Fruit fly (Drosophila melanogaster) whole organism, embryonic: ENCODE measurements around the gene ATPsynepsilonL.
A peak's percentile ranks its signal among the peaks of the same experiment; 100 is the strongest.

Experiments
- Atf-2 ChIP-seq: fragments of 200-800 bp; sonication (Bioruptor generic); optimal IDR thresholded peaks from 2 replicates; lab custom pipeline; 2016; ENCODE audit warnings: missing biosample characterization, missing genetic modification characterization
- Atf3 ChIP-seq: fragments of 200-800 bp; sonication (Bioruptor generic); optimal IDR thresholded peaks from 3 replicates; lab custom pipeline; 2016; ENCODE audit warnings: missing biosample characterization, missing genetic modification characterization
- B-H1 ChIP-seq: fragments of 200-800 bp; sonication (Bioruptor generic); IDR thresholded peaks from 3 replicates; pipeline ENCODE4 v1.3.6; 2022; ENCODE audit warnings: missing biosample characterization, missing genetic modification characterization
- BEAF-32 ChIP-seq: fragments of 200-800 bp; sonication (Bioruptor generic); optimal IDR thresholded peaks from 3 replicates; lab custom pipeline; 2017; ENCODE audit warnings: missing biosample characterization, missing genetic modification characterization, mild to moderate bottlenecking, moderate library complexity, missing genetic modification reagents
- Bdp1 ChIP-seq: fragments of 200-800 bp; sonication (Bioruptor generic); optimal IDR thresholded peaks from 3 replicates; lab custom pipeline; 2016; ENCODE audit warnings: missing biosample characterization, missing genetic modification characterization
- CG10431 ChIP-seq: fragments of 200-800 bp; sonication (Bioruptor generic); optimal IDR thresholded peaks from 3 replicates; lab custom pipeline; 2018; ENCODE audit warnings: missing biosample characterization, mild to moderate bottlenecking, missing genetic modification characterization
- CG10462 ChIP-seq: fragments of 200-800 bp; sonication (Bioruptor generic); optimal IDR thresholded peaks from 2 replicates; lab custom pipeline; 2016; ENCODE audit warnings: missing biosample characterization, missing genetic modification characterization
- CG12299 ChIP-seq: fragments of 200-800 bp; sonication (Bioruptor generic); optimal IDR thresholded peaks from 2 replicates; lab custom pipeline; 2018; ENCODE audit warnings: missing biosample characterization, mild to moderate bottlenecking, missing genetic modification characterization
- CG14667 ChIP-seq: fragments of 200-800 bp; sonication (Bioruptor generic); IDR thresholded peaks from 2 replicates; pipeline ENCODE4 v1.3.6; 2022; ENCODE audit warnings: missing biosample characterization, missing genetic modification characterization
- CG17802 ChIP-seq: fragments of 200-800 bp; sonication (Bioruptor generic); optimal IDR thresholded peaks from 2 replicates; lab custom pipeline; 2018; ENCODE audit warnings: missing biosample characterization, mild to moderate bottlenecking, missing genetic modification characterization, moderate library complexity
- CG2199 ChIP-seq: fragments of 200-800 bp; sonication (Bioruptor generic); IDR thresholded peaks from 3 replicates; pipeline ENCODE4 v1.3.6; 2022; ENCODE audit warnings: missing biosample characterization, missing genetic modification characterization
- CG2712 ChIP-seq: fragments of 200-800 bp; optimal IDR thresholded peaks from 3 replicates; lab custom pipeline; 2019; ENCODE audit warnings: missing biosample characterization, mild to moderate bottlenecking, missing genetic modification characterization, moderate library complexity
- CG30020 ChIP-seq: fragments of 200-800 bp; optimal IDR thresholded peaks from 2 replicates; lab custom pipeline; 2019; ENCODE audit warnings: missing biosample characterization, mild to moderate bottlenecking, missing genetic modification characterization, moderate library complexity
- CG3407 ChIP-seq: fragments of 200-800 bp; sonication (Bioruptor generic); optimal IDR thresholded peaks from 2 replicates; lab custom pipeline; 2018; ENCODE audit warnings: missing biosample characterization, mild to moderate bottlenecking, missing genetic modification characterization
- CG34376 ChIP-seq: fragments of 200-800 bp; sonication (Bioruptor generic); optimal IDR thresholded peaks from 2 replicates; lab custom pipeline; 2018; ENCODE audit warnings: missing biosample characterization, mild to moderate bottlenecking, missing genetic modification characterization
- CG3847 ChIP-seq: fragments of 200-800 bp; sonication (Bioruptor generic); IDR thresholded peaks from 2 replicates; pipeline ENCODE4 v1.3.6; 2022; ENCODE audit warnings: missing biosample characterization, missing genetic modification characterization
- CG43689 ChIP-seq: fragments of 200-800 bp; sonication (Bioruptor generic); IDR thresholded peaks from 2 replicates; pipeline ENCODE4 v1.3.6; 2022; ENCODE audit warnings: missing biosample characterization, missing genetic modification characterization
- CG6175 ChIP-seq: fragments of 200-800 bp; sonication (Bioruptor generic); IDR thresholded peaks from 3 replicates; pipeline ENCODE4 v1.3.6; 2022; ENCODE audit warnings: missing biosample characterization, missing genetic modification characterization
- CG6272 ChIP-seq: fragments of 200-800 bp; sonication (Bioruptor generic); IDR thresholded peaks from 2 replicates; pipeline ENCODE4 v1.3.6; 2022; ENCODE audit warnings: missing biosample characterization, missing genetic modification characterization
- CG6854 ChIP-seq: fragments of 200-800 bp; sonication (Bioruptor generic); optimal IDR thresholded peaks from 3 replicates; lab custom pipeline; 2017; ENCODE audit warnings: missing biosample characterization, mild to moderate bottlenecking, missing genetic modification characterization
- CG9817 ChIP-seq: fragments of 200-800 bp; sonication (Bioruptor generic); optimal IDR thresholded peaks from 2 replicates; lab custom pipeline; 2018; ENCODE audit warnings: missing biosample characterization, mild to moderate bottlenecking, missing genetic modification characterization, moderate library complexity
- D19B ChIP-seq: fragments of 200-800 bp; sonication (Bioruptor generic); optimal IDR thresholded peaks from 2 replicates; lab custom pipeline; 2017; ENCODE audit warnings: missing biosample characterization, mild to moderate bottlenecking, missing genetic modification characterization
- Ets97D ChIP-seq: fragments of 200-800 bp; sonication (Bioruptor generic); optimal IDR thresholded peaks from 3 replicates; lab custom pipeline; 2016; ENCODE audit warnings: missing biosample characterization, missing genetic modification characterization
- HLH4C ChIP-seq: fragments of 200-800 bp; sonication (Bioruptor generic); IDR thresholded peaks from 3 replicates; pipeline ENCODE4 v1.3.6; 2022; ENCODE audit warnings: missing biosample characterization, missing genetic modification characterization; ENCODE audit not compliant: partially characterized antibody
- Lim3 ChIP-seq: fragments of 200-800 bp; sonication (Bioruptor generic); IDR thresholded peaks from 2 replicates; pipeline ENCODE4 v1.3.6; 2022; ENCODE audit warnings: missing biosample characterization, missing genetic modification characterization
- Med ChIP-seq: fragments of 200-800 bp; sonication (Bioruptor generic); peaks from one replicate; lab custom pipeline; 2016; ENCODE audit warnings: missing biosample characterization, missing genetic modification characterization, mild to moderate bottlenecking, inconsistent platforms, moderate library complexity
- Pdp1 ChIP-seq, 2 experiments: fragments of 200-800 bp; sonication (Bioruptor generic); optimal IDR thresholded peaks; 3 replicates each; lab custom pipeline; 2016; ENCODE audit warnings: missing biosample characterization in 2 of 2, missing genetic modification characterization in 2 of 2, mild to moderate bottlenecking in 1 of 2, moderate library complexity in 1 of 2
- Poxn ChIP-seq: fragments of 200-800 bp; sonication (Bioruptor generic); IDR thresholded peaks from 2 replicates; pipeline ENCODE4 v1.3.6; 2022; ENCODE audit warnings: missing biosample characterization, missing genetic modification characterization
- Ravus ChIP-seq: fragments of 200-800 bp; sonication (Bioruptor generic); IDR thresholded peaks from 2 replicates; pipeline ENCODE4 v1.3.6; 2022; ENCODE audit warnings: missing biosample characterization, missing genetic modification characterization
- Spps ChIP-seq: fragments of 200-800 bp; sonication (Bioruptor generic); optimal IDR thresholded peaks from 2 replicates; lab custom pipeline; 2018; ENCODE audit warnings: missing biosample characterization, mild to moderate bottlenecking, missing genetic modification characterization
- Stat92E ChIP-seq, 3 experiments: fragments of >200 bp in 2 of 3; fragments of 200-800 bp in 1 of 3; sonication (Bioruptor generic) in 1 of 3; optimal IDR thresholded peaks; 2 replicates each; lab custom pipeline; 2017 to 2019; ENCODE audit warnings: missing biosample characterization in 3 of 3, missing genetic modification characterization in 3 of 3, mild to moderate bottlenecking in 1 of 3, moderate library complexity in 1 of 3
- Trl ChIP-seq, 3 experiments: fragments of >200 bp in 2 of 3; fragments of 200-800 bp in 1 of 3; sonication (Bioruptor generic) in 1 of 3; optimal IDR thresholded peaks; 2 replicates in 1 of 3; 3 replicates in 2 of 3; lab custom pipeline; 2016 to 2017; ENCODE audit warnings: missing biosample characterization in 1 of 3, missing genetic modification characterization in 1 of 3
- Xrp1 ChIP-seq: fragments of 200-800 bp; sonication (Bioruptor generic); IDR thresholded peaks from 2 replicates; pipeline ENCODE4 v1.3.6; 2022; ENCODE audit warnings: missing biosample characterization, missing genetic modification characterization
- dm ChIP-seq: fragments of 200-800 bp; sonication (Bioruptor generic); optimal IDR thresholded peaks from 3 replicates; lab custom pipeline; 2016; ENCODE audit warnings: missing biosample characterization, missing genetic modification characterization
- ems ChIP-seq: fragments of 200-800 bp; sonication (Bioruptor generic); optimal IDR thresholded peaks from 3 replicates; lab custom pipeline; 2016; ENCODE audit warnings: missing biosample characterization, missing genetic modification characterization
- grau ChIP-seq: fragments of 200-800 bp; optimal IDR thresholded peaks from 3 replicates; lab custom pipeline; 2019; ENCODE audit warnings: missing biosample characterization, mild to moderate bottlenecking, missing genetic modification characterization, moderate library complexity
- lbe ChIP-seq: fragments of 200-800 bp; sonication (Bioruptor generic); optimal IDR thresholded peaks from 2 replicates; lab custom pipeline; 2016; ENCODE audit warnings: missing biosample characterization, mild to moderate bottlenecking, missing genetic modification characterization
- lov ChIP-seq, 2 experiments: fragments of 200-800 bp in 1 of 2; fragments of >200 bp in 1 of 2; sonication (Bioruptor generic) in 1 of 2; IDR thresholded peaks in 1 of 2; optimal IDR thresholded peaks in 1 of 2; 2 replicates in 1 of 2; 3 replicates in 1 of 2; pipeline versions ENCODE4 v1.3.6 to Lab custom; 2017 to 2022; ENCODE audit warnings: missing biosample characterization in 1 of 2, missing genetic modification characterization in 1 of 2
- odd ChIP-seq: fragments of 200-800 bp; sonication (Bioruptor generic); optimal IDR thresholded peaks from 2 replicates; lab custom pipeline; 2017; ENCODE audit warnings: missing biosample characterization, mild to moderate bottlenecking, missing genetic modification characterization
- otp ChIP-seq: fragments of 200-800 bp; sonication (Bioruptor generic); IDR thresholded peaks from 3 replicates; pipeline ENCODE4, ENCODE4 v1.3.6; 2022; ENCODE audit warnings: missing biosample characterization, missing genetic modification characterization
- prd ChIP-seq, 3 experiments: fragments of >200 bp in 2 of 3; fragments of 200-800 bp in 1 of 3; sonication (Bioruptor generic) in 1 of 3; optimal IDR thresholded peaks in 2 of 3; IDR thresholded peaks in 1 of 3; 2 replicates in 2 of 3; 3 replicates in 1 of 3; pipeline versions ENCODE4 v1.3.6 to Lab custom; 2017 to 2022; ENCODE audit warnings: missing biosample characterization in 1 of 3, missing genetic modification characterization in 1 of 3
- salm ChIP-seq: fragments of 200-800 bp; sonication (Bioruptor generic); optimal IDR thresholded peaks from 2 replicates; lab custom pipeline; 2018; ENCODE audit warnings: missing biosample characterization, mild to moderate bottlenecking, missing genetic modification characterization
- sr ChIP-seq: fragments of 200-800 bp; sonication (Bioruptor generic); IDR thresholded peaks from 3 replicates; pipeline ENCODE4 v1.3.6; 2022; ENCODE audit warnings: missing biosample characterization, missing genetic modification characterization
- toy ChIP-seq: fragments of 200-800 bp; sonication (Bioruptor generic); IDR thresholded peaks from 2 replicates; pipeline ENCODE4 v1.3.6; 2022; ENCODE audit warnings: missing biosample characterization, missing genetic modification characterization
- vfl ChIP-seq: fragments of 200-800 bp; sonication (Bioruptor generic); optimal IDR thresholded peaks from 2 replicates; lab custom pipeline; 2016; ENCODE audit warnings: missing biosample characterization, missing genetic modification characterization
- zfh2 ChIP-seq: fragments of 200-800 bp; sonication (Bioruptor generic); optimal IDR thresholded peaks from 2 replicates; lab custom pipeline; 2016; ENCODE audit warnings: missing biosample characterization, missing genetic modification characterization

ATPsynepsilonL gene

dm6 chr3R:10139649-10140598 lies 18.4 kb downstream of the ATPsynepsilonL start, which contains the start of gene tws (continued):
- TF ChIP-seq CG9817 (tag; lab: Kevin White, UChicago) = peak; percentile 37
- TF ChIP-seq salm (tag; lab: Kevin White, UChicago) = no peak
- no peak for TF ChIP-seq toy (GFP tag; lab: Robert Waterston, UW)
- peak; percentile 59; the same call in 1 of the 3 replicates for TF ChIP-seq CG2199 (GFP tag; lab: Robert Waterston, UW)
- TF ChIP-seq D19B (GFP tag; lab: Kevin White, UChicago) = peak; percentile 28
- TF ChIP-seq vfl (GFP tag; lab: Kevin White, UChicago) = no peak
- peak; percentile 82 to 92 for TF ChIP-seq Trl (optimal IDR thresholded peaks at IDR 0.05; lab: Kevin White, UChicago)
- TF ChIP-seq Trl (GFP tag; optimal IDR thresholded peaks at IDR 0.05; lab: Kevin White, UChicago) = no peak
- TF ChIP-seq CG10431 (GFP tag; lab: Kevin White, UChicago) = peak; percentile 1
- TF ChIP-seq Med = peak; percentile 94
- TF ChIP-seq odd (GFP tag; lab: Kevin White, UChicago) = peak; percentile 52
- no peak for TF ChIP-seq Spps (tag; lab: Kevin White, UChicago)
- TF ChIP-seq CG6272 (GFP tag; lab: Robert Waterston, UW) = no peak
- TF ChIP-seq Atf-2 (GFP tag; lab: Kevin White, UChicago) = peak; percentile 43
- TF ChIP-seq prd (optimal IDR thresholded peaks at IDR 0.05; lab: Kevin White, UChicago) = no peak
- peak; percentile 33; the same call in 1 of the 3 replicates for TF ChIP-seq prd (GFP tag; IDR thresholded peaks at IDR 0.05; lab: Robert Waterston, UW)
- peak; percentile 13 to 47 for TF ChIP-seq Pdp1 (GFP tag; optimal IDR thresholded peaks at IDR 0.05; lab: Kevin White, UChicago)
- TF ChIP-seq Lim3 (GFP tag; lab: Robert Waterston, UW) = no peak
- no peak; the same call in 2 of the 3 replicates for TF ChIP-seq B-H1
- 0 out of 3 replicates have a peak, but pooled peaks have one; percentile 37 for TF ChIP-seq CG6175 (GFP tag; lab: Robert Waterston, UW)
- TF ChIP-seq Poxn (GFP tag; lab: Robert Waterston, UW) = no peak
- no peak for TF ChIP-seq CG3407 (GFP tag; lab: Kevin White, UChicago)
- peak; percentile 53 for TF ChIP-seq CG6854 (GFP tag; lab: Kevin White, UChicago)
- TF ChIP-seq lbe (GFP tag; lab: Kevin White, UChicago) = no peak
- peak; percentile 35 for TF ChIP-seq ems
- TF ChIP-seq sr (GFP tag; lab: Robert Waterston, UW) = 0 out of 3 replicates have a peak, but pooled peaks have one; percentile 26
- no peak for TF ChIP-seq CG14667 (GFP tag; lab: Robert Waterston, UW)
- TF ChIP-seq Xrp1 (GFP tag; lab: Robert Waterston, UW) = 0 out of 2 replicates have a peak, but pooled peaks have one; percentile 13
- no peak for TF ChIP-seq BEAF-32 (GFP tag; lab: Kevin White, UChicago)
- TF ChIP-seq dm (GFP tag; lab: Kevin White, UChicago) = no peak
- no peak; the same call in 1 of the 2 replicates for TF ChIP-seq CG43689
- TF ChIP-seq CG10462 = peak; percentile 25
- TF ChIP-seq Ets97D (GFP tag; lab: Kevin White, UChicago) = no peak
- TF ChIP-seq CG17802 (tag; lab: Kevin White, UChicago) = no peak
- peak; percentile 36 for TF ChIP-seq CG34376 (GFP tag; lab: Kevin White, UChicago)
- TF ChIP-seq CG3847 (GFP tag; lab: Robert Waterston, UW) = peak; percentile 40; the same call in 1 of the 2 replicates
- no peak for TF ChIP-seq CG12299 (tag; lab: Kevin White, UChicago)
- TF ChIP-seq Stat92E (GFP tag; optimal IDR thresholded peaks at IDR 0.05; lab: Kevin White, UChicago) = no peak
- TF ChIP-seq Bdp1 = no peak
- peak; percentile 11 for TF ChIP-seq zfh2
- peak; percentile 26 for TF ChIP-seq CG2712 (tag; lab: Kevin White, UChicago)
- TF ChIP-seq Atf3 (GFP tag; lab: Kevin White, UChicago) = no peak
- TF ChIP-seq grau (tag; lab: Kevin White, UChicago) = peak; percentile 59
- TF ChIP-seq CG30020 (tag; lab: Kevin White, UChicago) = no peak
- TF ChIP-seq Ravus (GFP tag; lab: Robert Waterston, UW) = no peak
- no peak for TF ChIP-seq HLH4C (GFP tag; lab: Robert Waterston, UW)
- TF ChIP-seq lov (optimal IDR thresholded peaks at IDR 0.05; lab: Kevin White, UChicago) = no peak
- TF ChIP-seq lov (GFP tag; IDR thresholded peaks at IDR 0.05; lab: Robert Waterston, UW) = peak; percentile 7; the same call in 1 of the 3 replicates
- TF ChIP-seq otp (GFP tag; lab: Robert Waterston, UW) = peak; percentile 75
